Fruit fly (Drosophila melanogaster): ENCODE data around the gene ATPsynE.

The ATPsynE gene

dm6 chr3R:14288669-14289383, 37.9 kb upstream of the ATPsynE start, which contains the start of gene red (continued):
- TF ChIP-seq Fer3 (tag; optimal IDR thresholded peaks at IDR 0.05) (peak; percentile 83), crol (GFP tag; IDR thresholded peaks at IDR 0.05) (no peak), wek (GFP tag; optimal IDR thresholded peaks at IDR 0.05) (peak; percentile 26), NC2β (GFP tag; optimal IDR thresholded peaks at IDR 0.05) (no peak), CG1529 (GFP tag; optimal IDR thresholded peaks at IDR 0.05) (peak; percentile 63), CG34422 (GFP tag; IDR thresholded peaks at IDR 0.05) (peak; percentile 7; the same call in 1 of the 3 replicates), CG7987 (GFP tag; optimal IDR thresholded peaks at IDR 0.05) (peak; percentile 13), Dbx (GFP tag; IDR thresholded peaks at IDR 0.05) (peak; percentile 81), org-1 (GFP tag; optimal IDR thresholded peaks at IDR 0.05) (peak; percentile 48), fd96Cb (tag; optimal IDR thresholded peaks at IDR 0.05) (peak; percentile 63), grau (tag; optimal IDR thresholded peaks at IDR 0.05) (peak; percentile 95), Pdp1 (GFP tag; optimal IDR thresholded peaks at IDR 0.05) (peak; percentile 19 to 31), CG10267 (tag; optimal IDR thresholded peaks at IDR 0.05) (peak; percentile 49), CG9932 (GFP tag; IDR thresholded peaks at IDR 0.05) (peak; percentile 75), rib (GFP tag; IDR thresholded peaks at IDR 0.05) (no peak; the same call in 1 of the 2 replicates), Neu2 (GFP tag; optimal IDR thresholded peaks at IDR 0.05; ENCODE audit: borderline replicate concordance) (no peak), C15 (GFP tag; IDR thresholded peaks at IDR 0.05) (0 out of 3 replicates have a peak, but pooled peaks have one; percentile 5), toy (GFP tag; IDR thresholded peaks at IDR 0.05) (peak; percentile 63; the same call in 1 of the 2 replicates)

- TF ChIP-seq CG15269 (tag; optimal IDR thresholded peaks at IDR 0.05) (peak; percentile 21), Sox100B (GFP tag; optimal IDR thresholded peaks at IDR 0.05) (peak; percentile 24), HHEX (GFP tag; optimal IDR thresholded peaks at IDR 0.05) (peak; percentile 46), lab (GFP tag; optimal IDR thresholded peaks at IDR 0.05) (peak; percentile 48), fru (optimal IDR thresholded peaks at IDR 0.05) (no peak), amos (GFP tag; IDR thresholded peaks at IDR 0.05; ENCODE audit: partially characterized antibody) (no peak), CG11723 (GFP tag; optimal IDR thresholded peaks at IDR 0.05) (no peak), Eip74EF (GFP tag; optimal IDR thresholded peaks at IDR 0.05) (peak in 1 of 2 experiments; percentile 57), sug (tag; optimal IDR thresholded peaks at IDR 0.05) (peak; percentile 10), PHDP (tag; optimal IDR thresholded peaks at IDR 0.05) (peak; percentile 7), ind (GFP tag; optimal IDR thresholded peaks at IDR 0.05) (peak; percentile 9), sens (GFP tag) (peak; percentile 70), CG2120 (GFP tag; optimal IDR thresholded peaks at IDR 0.05) (peak; percentile 16), lov (optimal IDR thresholded peaks at IDR 0.05) (no peak), lov (GFP tag; IDR thresholded peaks at IDR 0.05) (no peak), Meics (GFP tag; optimal IDR thresholded peaks at IDR 0.05) (peak; percentile 25), CG4360 (GFP tag; IDR thresholded peaks at IDR 0.05) (no peak), CG3838 (GFP tag; optimal IDR thresholded peaks at IDR 0.05) (no peak), sqz (GFP tag; optimal IDR thresholded peaks at IDR 0.05) (peak; percentile 48), CG4820 (GFP tag; optimal IDR thresholded peaks at IDR 0.05) (peak; percentile 18), tin (GFP tag; optimal IDR thresholded peaks at IDR 0.05) (peak; percentile 8), CG14667 (GFP tag; IDR thresholded peaks at IDR 0.05) (no peak), CG10462 (GFP tag; optimal IDR thresholded peaks at IDR 0.05) (no peak), CG10543 (GFP tag; optimal IDR thresholded peaks at IDR 0.05) (no peak), CG14441 (GFP tag; IDR thresholded peaks at IDR 0.05) (0 out of 2 replicates have a peak, but pooled peaks have one; percentile 19), cwo (GFP tag; optimal IDR thresholded peaks at IDR 0.05) (peak; percentile 28), CG8290 (GFP tag; optimal IDR thresholded peaks at IDR 0.05) (no peak), CG8290 (tag; optimal IDR thresholded peaks at IDR 0.05) (peak in 1 of 2 experiments; percentile 15), CG18619 (GFP tag; optimal IDR thresholded peaks at IDR 0.05) (peak; percentile 11), jumu (GFP tag; optimal IDR thresholded peaks at IDR 0.05) (no peak)
Observed at dm6 chr3R:14289958-14290835, 36.5 kb upstream of the ATPsynE start.
